Worm (Caenorhabditis elegans): ENCODE results near the gene dnj-7.

DNA sequence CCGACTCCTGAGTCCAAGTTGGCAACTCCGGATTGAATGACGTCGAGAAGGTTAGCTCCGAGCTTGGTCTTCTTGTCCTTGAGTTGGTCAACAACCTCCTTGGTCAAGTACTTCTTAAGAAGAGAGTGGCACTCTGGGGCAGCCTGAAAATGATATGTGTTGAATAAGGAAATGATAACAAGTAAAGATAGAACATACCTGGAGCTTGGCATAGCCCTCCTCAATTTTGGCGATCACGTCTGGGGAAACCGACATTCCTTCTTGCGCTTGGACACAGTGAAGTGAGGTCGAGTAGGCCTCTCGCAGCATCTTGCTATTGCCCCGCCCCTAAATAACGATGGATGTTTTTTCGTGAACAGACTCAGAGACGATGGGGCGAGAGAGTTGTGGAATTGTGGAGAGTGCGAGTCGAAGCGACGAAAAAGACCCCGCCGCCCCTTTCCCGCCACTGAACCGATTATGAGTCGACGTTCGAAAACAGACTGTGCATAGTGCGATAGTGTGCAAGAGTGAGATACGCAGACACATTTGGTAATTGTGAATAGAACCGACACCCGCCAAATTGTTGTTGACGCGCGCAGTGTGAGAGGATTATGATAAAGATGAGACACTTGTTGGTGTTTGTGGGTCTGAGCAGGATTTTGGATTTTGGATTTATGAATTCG lies 37.9 kb downstream of the dnj-7 start:
- TF ChIP-seq ceh-82 (tag; optimal IDR thresholded peaks at IDR 0.05), result no peak
- no peak for TF ChIP-seq fkh-10 (GFP tag; optimal IDR thresholded peaks at IDR 0.05)
- no peak for TF ChIP-seq nhr-77 (tag; optimal IDR thresholded peaks at IDR 0.05)
- TF ChIP-seq ceh-28 (tag; optimal IDR thresholded peaks at IDR 0.05), result no peak
- TF ChIP-seq elt-2 (tag; optimal IDR thresholded peaks at IDR 0.05), result peak; percentile 60
- no peak for TF ChIP-seq elt-3 (tag; optimal IDR thresholded peaks at IDR 0.05)
- peak; percentile 66 for TF ChIP-seq lin-39 (tag; optimal IDR thresholded peaks at IDR 0.05)
- TF ChIP-seq unc-39 (tag; optimal IDR thresholded peaks at IDR 0.05), result no peak
- peak; percentile 90 for TF ChIP-seq ama-1 (optimal IDR thresholded peaks at IDR 0.05)
